Worm (Caenorhabditis elegans): ENCODE measurements around the gene sri-19.

- TF ChIP-seq ceh-24 (tag; optimal IDR thresholded peaks at IDR 0.05): no peak
- no peak for TF ChIP-seq hlh-6 (tag; optimal IDR thresholded peaks at IDR 0.05)
- no peak for TF ChIP-seq ets-4 (tag; optimal IDR thresholded peaks at IDR 0.05)
- TF ChIP-seq ceh-14 (tag; optimal IDR thresholded peaks at IDR 0.05): no peak
- no peak for TF ChIP-seq ama-1 (optimal IDR thresholded peaks at IDR 0.05)
- no peak for TF ChIP-seq fkh-10 (GFP tag; optimal IDR thresholded peaks at IDR 0.05)
- TF ChIP-seq elt-2 (tag; optimal IDR thresholded peaks at IDR 0.05): no peak
- no peak for TF ChIP-seq hlh-13 (GFP tag; optimal IDR thresholded peaks at IDR 0.05)
Measured at ce11 chrIV:10909206-10909605, 49.0 kb upstream of the sri-19 start, which contains the start of gene ZK596.2.
